Fruit fly (Drosophila melanogaster) whole organism, embryonic: ENCODE data around the gene Mer.

Experiments
- Abd-B ChIP-seq: fragments of 200-800 bp; sonication (Bioruptor generic); optimal IDR thresholded peaks from 2 replicates; lab custom pipeline; 2018; ENCODE audit warnings: missing biosample characterization, mild to moderate bottlenecking, missing genetic modification characterization, moderate library complexity
- Atf3 ChIP-seq: fragments of 200-800 bp; sonication (Bioruptor generic); optimal IDR thresholded peaks from 3 replicates; lab custom pipeline; 2016; ENCODE audit warnings: missing biosample characterization, missing genetic modification characterization
- CG10431 ChIP-seq: fragments of 200-800 bp; sonication (Bioruptor generic); optimal IDR thresholded peaks from 3 replicates; lab custom pipeline; 2018; ENCODE audit warnings: missing biosample characterization, mild to moderate bottlenecking, missing genetic modification characterization
- CG11085 ChIP-seq: fragments of 200-800 bp; sonication (Bioruptor generic); IDR thresholded peaks from 2 replicates; pipeline ENCODE4 v1.3.6; 2022; ENCODE audit warnings: missing biosample characterization, missing genetic modification characterization
- CG11093 ChIP-seq: fragments of 200-800 bp; sonication (Bioruptor generic); IDR thresholded peaks from 3 replicates; pipeline ENCODE4 v1.3.6; 2022; ENCODE audit warnings: missing biosample characterization, missing genetic modification characterization
- CG12155 ChIP-seq: fragments of 200-800 bp; sonication (Bioruptor generic); optimal IDR thresholded peaks from 3 replicates; lab custom pipeline; 2016; ENCODE audit warnings: missing biosample characterization, missing genetic modification characterization
- CG15073 ChIP-seq: fragments of 200-800 bp; sonication (Bioruptor generic); optimal IDR thresholded peaks from 2 replicates; lab custom pipeline; 2016; ENCODE audit warnings: missing biosample characterization, missing genetic modification characterization
- CG15514 ChIP-seq: fragments of 200-800 bp; sonication (Bioruptor generic); optimal IDR thresholded peaks from 3 replicates; lab custom pipeline; 2017; ENCODE audit warnings: missing biosample characterization, missing genetic modification characterization, mild to moderate bottlenecking, moderate library complexity, missing genetic modification reagents
- CG15696 ChIP-seq: fragments of 200-800 bp; sonication (Bioruptor generic); optimal IDR thresholded peaks from 2 replicates; lab custom pipeline; 2019; ENCODE audit warnings: missing biosample characterization, mild to moderate bottlenecking, missing genetic modification characterization, moderate library complexity
- CG1603 ChIP-seq: fragments of 200-800 bp; sonication (Bioruptor generic); optimal IDR thresholded peaks from 2 replicates; lab custom pipeline; 2019; ENCODE audit warnings: missing biosample characterization, mild to moderate bottlenecking, missing genetic modification characterization, moderate library complexity
- CG16863 ChIP-seq: fragments of 200-800 bp; sonication (Bioruptor generic); optimal IDR thresholded peaks from 3 replicates; lab custom pipeline; 2016; ENCODE audit warnings: missing biosample characterization, missing genetic modification characterization
- CG17359 ChIP-seq: fragments of 200-800 bp; sonication (Bioruptor generic); optimal IDR thresholded peaks from 3 replicates; lab custom pipeline; 2018; ENCODE audit warnings: missing biosample characterization, mild to moderate bottlenecking, missing genetic modification characterization, moderate library complexity
- CG17802 ChIP-seq: fragments of 200-800 bp; sonication (Bioruptor generic); optimal IDR thresholded peaks from 2 replicates; lab custom pipeline; 2018; ENCODE audit warnings: missing biosample characterization, mild to moderate bottlenecking, missing genetic modification characterization, moderate library complexity
- CG3995 ChIP-seq: fragments of 200-800 bp; sonication (Bioruptor generic); optimal IDR thresholded peaks from 3 replicates; lab custom pipeline; 2016; ENCODE audit warnings: missing biosample characterization, missing genetic modification characterization
- CG42726 ChIP-seq: fragments of 200-800 bp; sonication (Bioruptor generic); IDR thresholded peaks from 2 replicates; pipeline ENCODE4 v1.3.6; 2022; ENCODE audit warnings: missing biosample characterization, missing genetic modification characterization; ENCODE audit not compliant: partially characterized antibody
- CG4360 ChIP-seq: fragments of 200-800 bp; sonication (Bioruptor generic); IDR thresholded peaks from 2 replicates; pipeline ENCODE4 v1.3.6; 2022; ENCODE audit warnings: missing biosample characterization, missing genetic modification characterization
- CG4404 ChIP-seq: fragments of 200-800 bp; sonication (Bioruptor generic); IDR thresholded peaks from 2 replicates; pipeline ENCODE4 v1.3.6; 2022; ENCODE audit warnings: missing biosample characterization, missing genetic modification characterization
- CG5180 ChIP-seq: fragments of 200-800 bp; sonication (Bioruptor generic); optimal IDR thresholded peaks from 3 replicates; lab custom pipeline; 2017; ENCODE audit warnings: missing biosample characterization, missing genetic modification characterization, mild to moderate bottlenecking, moderate library complexity, missing genetic modification reagents
- CG6683 ChIP-seq: fragments of 200-800 bp; sonication (Bioruptor generic); optimal IDR thresholded peaks from 2 replicates; lab custom pipeline; 2017; ENCODE audit warnings: missing biosample characterization, mild to moderate bottlenecking, missing genetic modification characterization, missing genetic modification reagents
- CG7357 ChIP-seq: fragments of 200-800 bp; sonication (Bioruptor generic); IDR thresholded peaks from 3 replicates; pipeline ENCODE4 v1.3.6; 2022; ENCODE audit warnings: missing biosample characterization, missing genetic modification characterization
- CG9727 ChIP-seq: fragments of 200-800 bp; sonication (Bioruptor generic); optimal IDR thresholded peaks from 3 replicates; lab custom pipeline; 2017; ENCODE audit warnings: missing biosample characterization, mild to moderate bottlenecking, missing genetic modification characterization
- Dek ChIP-seq: fragments of 200-800 bp; sonication (Bioruptor generic); optimal IDR thresholded peaks from 3 replicates; lab custom pipeline; 2019; ENCODE audit warnings: missing biosample characterization, mild to moderate bottlenecking, missing genetic modification characterization, moderate library complexity
- Gug ChIP-seq: fragments of 200-800 bp; sonication (Bioruptor generic); IDR thresholded peaks from 4 replicates; pipeline ENCODE4 v1.3.6; 2022; ENCODE audit warnings: missing biosample characterization, missing genetic modification characterization
- Hr3 ChIP-seq: fragments of 200-800 bp; sonication (Bioruptor generic); optimal IDR thresholded peaks from 3 replicates; lab custom pipeline; 2016; ENCODE audit warnings: missing biosample characterization, missing genetic modification characterization
- Lim3 ChIP-seq: fragments of 200-800 bp; sonication (Bioruptor generic); IDR thresholded peaks from 2 replicates; pipeline ENCODE4 v1.3.6; 2022; ENCODE audit warnings: missing biosample characterization, missing genetic modification characterization
- Max ChIP-seq: fragments of 200-800 bp; sonication (Bioruptor generic); optimal IDR thresholded peaks from 2 replicates; lab custom pipeline; 2016; ENCODE audit warnings: missing biosample characterization, mild to moderate bottlenecking, missing genetic modification characterization
- NC2β ChIP-seq: fragments of 200-800 bp; sonication (Bioruptor generic); optimal IDR thresholded peaks from 2 replicates; lab custom pipeline; 2016; ENCODE audit warnings: missing biosample characterization, missing genetic modification characterization
- Side ChIP-seq: fragments of 200-800 bp; sonication (Bioruptor generic); optimal IDR thresholded peaks from 2 replicates; lab custom pipeline; 2016; ENCODE audit warnings: missing biosample characterization, missing genetic modification characterization
- Usf ChIP-seq: fragments of 200-800 bp; sonication (Bioruptor generic); optimal IDR thresholded peaks from 2 replicates; lab custom pipeline; 2017; ENCODE audit warnings: missing genotype, missing biosample characterization, missing genetic modification characterization
- ap ChIP-seq: fragments of 200-800 bp; sonication (Bioruptor generic); IDR thresholded peaks from 2 replicates; pipeline ENCODE4 v1.3.6; 2022; ENCODE audit warnings: missing biosample characterization, missing genetic modification characterization
- dpn ChIP-seq, 2 experiments: fragments of 200-800 bp; sonication (Bioruptor generic); optimal IDR thresholded peaks; 3 replicates each; lab custom pipeline; 2016; ENCODE audit warnings: missing biosample characterization in 2 of 2, missing genetic modification characterization in 2 of 2
- esg ChIP-seq: fragments of 200-800 bp; sonication (Bioruptor generic); conservative IDR thresholded peaks from 2 replicates; pipeline ENCODE4 v1.3.6; 2022; ENCODE audit warnings: missing biosample characterization, missing genetic modification characterization
- fd3F ChIP-seq: fragments of 200-800 bp; sonication (Bioruptor generic); optimal IDR thresholded peaks from 2 replicates; lab custom pipeline; 2018; ENCODE audit warnings: missing biosample characterization, mild to moderate bottlenecking, missing genetic modification characterization, moderate library complexity
- grn ChIP-seq: fragments of 200-800 bp; sonication (Bioruptor generic); optimal IDR thresholded peaks from 3 replicates; lab custom pipeline; 2017; ENCODE audit warnings: missing biosample characterization, missing genetic modification characterization
- gsb ChIP-seq: fragments of 200-800 bp; sonication (Bioruptor generic); IDR thresholded peaks from 2 replicates; pipeline ENCODE4 v1.3.6; 2022; ENCODE audit warnings: missing biosample characterization, missing genetic modification characterization
- hb ChIP-seq: fragments of 200-800 bp; sonication (Bioruptor generic); IDR thresholded peaks from 3 replicates; pipeline ENCODE4 v1.3.6; 2022; ENCODE audit warnings: missing biosample characterization, missing genetic modification characterization; ENCODE audit not compliant: partially characterized antibody
- luna ChIP-seq: fragments of 200-800 bp; sonication (Bioruptor generic); optimal IDR thresholded peaks from 2 replicates; lab custom pipeline; 2016; ENCODE audit warnings: missing biosample characterization, missing genetic modification characterization
- nmo ChIP-seq: fragments of 200-800 bp; sonication (Bioruptor generic); optimal IDR thresholded peaks from 2 replicates; lab custom pipeline; 2018; ENCODE audit warnings: missing biosample characterization, mild to moderate bottlenecking, missing genetic modification characterization, moderate library complexity
- org-1 ChIP-seq: fragments of 200-800 bp; sonication (Bioruptor generic); optimal IDR thresholded peaks from 2 replicates; lab custom pipeline; 2017; ENCODE audit warnings: missing biosample characterization, missing genetic modification characterization
- pb ChIP-seq: fragments of 200-800 bp; sonication (Bioruptor generic); optimal IDR thresholded peaks from 3 replicates; lab custom pipeline; 2016; ENCODE audit warnings: missing biosample characterization, missing genetic modification characterization
- pfk ChIP-seq: fragments of 200-800 bp; sonication (Bioruptor generic); optimal IDR thresholded peaks from 2 replicates; lab custom pipeline; 2018; ENCODE audit warnings: missing biosample characterization, mild to moderate bottlenecking, missing genetic modification characterization, moderate library complexity
- pnt ChIP-seq: fragments of 200-800 bp; sonication (Bioruptor generic); optimal IDR thresholded peaks from 3 replicates; lab custom pipeline; 2016; ENCODE audit warnings: missing biosample characterization, missing genetic modification characterization
- pros ChIP-seq: fragments of 200-800 bp; sonication (Bioruptor generic); optimal IDR thresholded peaks from 3 replicates; lab custom pipeline; 2019; ENCODE audit warnings: missing biosample characterization, mild to moderate bottlenecking, missing genetic modification characterization, moderate library complexity
- ro ChIP-seq: fragments of 200-800 bp; sonication (Bioruptor generic); IDR thresholded peaks from 2 replicates; pipeline ENCODE4 v1.3.6; 2022; ENCODE audit warnings: missing biosample characterization, missing genetic modification characterization
- trh ChIP-seq: fragments of 200-800 bp; sonication (Bioruptor generic); optimal IDR thresholded peaks from 2 replicates; lab custom pipeline; 2016; ENCODE audit warnings: missing biosample characterization, missing genetic modification characterization
- unpg ChIP-seq: fragments of 200-800 bp; sonication (Bioruptor generic); optimal IDR thresholded peaks from 3 replicates; lab custom pipeline; 2018; ENCODE audit warnings: missing biosample characterization, mild to moderate bottlenecking, missing genetic modification characterization, moderate library complexity
- usp ChIP-seq: fragments of >200 bp; optimal IDR thresholded peaks from 2 replicates; lab custom pipeline; 2017; ENCODE audit warnings: missing biosample characterization, missing genetic modification characterization
- wdn ChIP-seq: fragments of 200-800 bp; sonication (Bioruptor generic); IDR thresholded peaks from 2 replicates; pipeline ENCODE4 v1.3.6; 2022; ENCODE audit warnings: missing biosample characterization, missing genetic modification characterization
- zfh2 ChIP-seq: fragments of 200-800 bp; sonication (Bioruptor generic); optimal IDR thresholded peaks from 2 replicates; lab custom pipeline; 2016; ENCODE audit warnings: missing biosample characterization, missing genetic modification characterization

The Mer gene

dm6 chrX:19692951-19693698 lies at the start of gene Mer (continued):
- TF ChIP-seq Atf3 (GFP tag; lab: Kevin White, UChicago) = peak; percentile 66
- peak; percentile 57 for TF ChIP-seq Usf (GFP tag; lab: Kevin White, UChicago)
- TF ChIP-seq Abd-B (GFP tag; lab: Kevin White, UChicago) = peak; percentile 73
- TF ChIP-seq CG3995 = peak; percentile 44
- peak; percentile 65; the same call in 2 of the 4 replicates for TF ChIP-seq Gug (GFP tag; lab: Robert Waterston, UW)
- TF ChIP-seq CG1603 = peak; percentile 93
- TF ChIP-seq trh (GFP tag; lab: Kevin White, UChicago) = peak; percentile 37
- peak; percentile 63 for TF ChIP-seq CG5180
- TF ChIP-seq Hr3 (GFP tag; lab: Kevin White, UChicago) = peak; percentile 65
- TF ChIP-seq wdn = peak; percentile 55; the same call in 1 of the 2 replicates
- TF ChIP-seq CG7357 = peak; percentile 69; the same call in 1 of the 3 replicates
- peak; percentile 85 for TF ChIP-seq CG16863 (GFP tag; lab: Kevin White, UChicago)
- TF ChIP-seq fd3F (GFP tag; lab: Kevin White, UChicago) = peak; percentile 74
- TF ChIP-seq dpn (GFP tag; optimal IDR thresholded peaks at IDR 0.05; lab: Kevin White, UChicago) = peak; percentile 86 to 88
- peak; percentile 89 for TF ChIP-seq pb (GFP tag; lab: Kevin White, UChicago)
- TF ChIP-seq hb = no peak
- peak; percentile 58 for TF ChIP-seq CG6683 (GFP tag; lab: Kevin White, UChicago)
- TF ChIP-seq esg (GFP tag; lab: Robert Waterston, UW) = peak; percentile 70
- TF ChIP-seq ap (GFP tag; lab: Robert Waterston, UW) = peak; percentile 35; the same call in 1 of the 2 replicates
- peak; percentile 71 for TF ChIP-seq gsb (GFP tag; lab: Robert Waterston, UW)
- peak; percentile 86 for TF ChIP-seq nmo
- TF ChIP-seq CG15696 (tag; lab: Kevin White, UChicago) = peak; percentile 68
- TF ChIP-seq CG11085 (GFP tag; lab: Robert Waterston, UW) = 0 out of 2 replicates have a peak, but pooled peaks have one; percentile 42
- no peak for TF ChIP-seq usp (GFP tag; lab: Kevin White, UChicago)
- TF ChIP-seq CG4360 = peak; percentile 62
- peak; percentile 76 for TF ChIP-seq pnt (GFP tag; lab: Kevin White, UChicago)
- TF ChIP-seq CG15514 = peak; percentile 83
- peak; percentile 74 for TF ChIP-seq Dek (tag; lab: Kevin White, UChicago)
- no peak for TF ChIP-seq CG15073 (GFP tag; lab: Kevin White, UChicago)
- peak; percentile 60 for TF ChIP-seq CG4404 (GFP tag; lab: Robert Waterston, UW)
- peak; percentile 79 for TF ChIP-seq NC2β (GFP tag; lab: Kevin White, UChicago)
- TF ChIP-seq CG42726 (GFP tag; lab: Robert Waterston, UW) = no peak
- TF ChIP-seq Side (GFP tag; lab: Kevin White, UChicago) = peak; percentile 90
- TF ChIP-seq CG17802 (tag; lab: Kevin White, UChicago) = peak; percentile 39
- TF ChIP-seq CG9727 (GFP tag; lab: Kevin White, UChicago) = peak; percentile 85
- TF ChIP-seq CG17359 = peak; percentile 80
- TF ChIP-seq CG10431 = peak; percentile 60
- no peak for TF ChIP-seq ro (GFP tag; lab: Robert Waterston, UW)
- peak; percentile 55; the same call in 2 of the 3 replicates for TF ChIP-seq CG11093 (GFP tag; lab: Robert Waterston, UW)
- no peak for TF ChIP-seq grn (GFP tag; lab: Kevin White, UChicago)
- TF ChIP-seq unpg = peak; percentile 90
- peak; percentile 84 for TF ChIP-seq zfh2
- peak; percentile 69 for TF ChIP-seq Max (GFP tag; lab: Kevin White, UChicago)
- TF ChIP-seq pfk = peak; percentile 3
- peak; percentile 73 for TF ChIP-seq CG12155 (GFP tag; lab: Kevin White, UChicago)
- TF ChIP-seq org-1 (GFP tag; lab: Kevin White, UChicago) = peak; percentile 81
- no peak for TF ChIP-seq Lim3 (GFP tag; lab: Robert Waterston, UW)
- peak; percentile 65 for TF ChIP-seq luna (GFP tag; lab: Kevin White, UChicago)
- no peak for TF ChIP-seq pros (GFP tag; lab: Kevin White, UChicago)
